Worm (Caenorhabditis elegans): ENCODE measurements around the gene T20D4.19.

DNA sequence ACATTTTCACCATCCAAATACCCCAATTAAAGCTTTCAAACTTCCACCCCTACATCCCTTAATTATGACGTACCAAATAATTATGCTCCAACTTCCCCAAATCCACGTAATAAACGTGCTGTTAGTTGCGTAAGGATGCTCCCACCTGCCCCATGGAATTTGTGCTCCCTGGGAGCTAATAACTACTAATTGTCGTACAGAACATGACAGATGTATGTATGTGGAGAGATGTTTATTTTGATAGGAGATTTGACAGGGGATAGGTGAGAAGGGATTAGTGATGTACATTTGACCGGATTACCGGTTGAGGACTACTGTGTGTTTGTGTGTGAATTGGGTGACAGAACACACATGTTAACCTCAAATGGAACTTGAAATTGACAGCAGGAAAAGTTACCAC is 18.4 kb upstream of the T20D4.19 start:
- TF ChIP-seq lin-13 (GFP tag; optimal IDR thresholded peaks at IDR 0.05): no peak
- TF ChIP-seq snpc-4 (tag; optimal IDR thresholded peaks at IDR 0.05): no peak
- TF ChIP-seq lir-3 (tag; optimal IDR thresholded peaks at IDR 0.05; ENCODE audit: poor library complexity): no peak
- no peak for TF ChIP-seq lin-35 (GFP tag; optimal IDR thresholded peaks at IDR 0.05)
- TF ChIP-seq nhr-12 (tag; optimal IDR thresholded peaks at IDR 0.05): no peak
- TF ChIP-seq ceh-88 (GFP tag; IDR thresholded peaks at IDR 0.05): no peak
- no peak for TF ChIP-seq ztf-4 (tag; optimal IDR thresholded peaks at IDR 0.05)
- TF ChIP-seq sox-4 (tag; optimal IDR thresholded peaks at IDR 0.05): no peak
